Worm (Caenorhabditis elegans): ENCODE measurements around the gene ipla-3.

The ipla-3 gene

ce11 chrV:20716830-20717441, 12.1 kb downstream of the ipla-3 start:
- TF ChIP-seq nhr-47 (tag; optimal IDR thresholded peaks at IDR 0.05): no peak
- peak; percentile 24 for TF ChIP-seq nhr-85 (tag)
- TF ChIP-seq mef-2 (tag; optimal IDR thresholded peaks at IDR 0.05): no peak
- no peak for TF ChIP-seq lir-3 (tag; optimal IDR thresholded peaks at IDR 0.05; ENCODE audit: poor library complexity)
- peak; percentile 18 for TF ChIP-seq rnt-1 (tag; optimal IDR thresholded peaks at IDR 0.05)
- TF ChIP-seq lin-13 (GFP tag; optimal IDR thresholded peaks at IDR 0.05): no peak
- TF ChIP-seq sup-37 (GFP tag; optimal IDR thresholded peaks at IDR 0.05): peak; percentile 23
- peak; percentile 5 for TF ChIP-seq ama-1 (optimal IDR thresholded peaks at IDR 0.05)
- TF ChIP-seq zip-4 (GFP tag; optimal IDR thresholded peaks at IDR 0.05): no peak
- TF ChIP-seq pag-3 (tag; optimal IDR thresholded peaks at IDR 0.05; ENCODE audit: borderline replicate concordance, insufficient read depth): no peak
- TF ChIP-seq lin-35 (GFP tag; optimal IDR thresholded peaks at IDR 0.05): no peak
- no peak for TF ChIP-seq Y116A8C.19 (tag; optimal IDR thresholded peaks at IDR 0.05; ENCODE audit: borderline replicate concordance)
- no peak for TF ChIP-seq pax-3 (tag; optimal IDR thresholded peaks at IDR 0.05)
- TF ChIP-seq efl-1 (optimal IDR thresholded peaks at IDR 0.05): no peak
- TF ChIP-seq efl-1 (GFP tag; optimal IDR thresholded peaks at IDR 0.05 in 1 of 2): peak in 1 of 2 experiments; percentile 78

ce11 chrV:20716267-20716666, 12.8 kb downstream of the ipla-3 start:
- no peak for TF ChIP-seq elt-3 (tag; optimal IDR thresholded peaks at IDR 0.05)
- peak; percentile 1 for TF ChIP-seq dsc-1 (tag; optimal IDR thresholded peaks at IDR 0.05)
- TF ChIP-seq efl-1 (optimal IDR thresholded peaks at IDR 0.05): no peak
- TF ChIP-seq efl-1 (GFP tag; optimal IDR thresholded peaks at IDR 0.05 in 1 of 2): peak in 1 of 2 experiments; percentile 70

DNA sequence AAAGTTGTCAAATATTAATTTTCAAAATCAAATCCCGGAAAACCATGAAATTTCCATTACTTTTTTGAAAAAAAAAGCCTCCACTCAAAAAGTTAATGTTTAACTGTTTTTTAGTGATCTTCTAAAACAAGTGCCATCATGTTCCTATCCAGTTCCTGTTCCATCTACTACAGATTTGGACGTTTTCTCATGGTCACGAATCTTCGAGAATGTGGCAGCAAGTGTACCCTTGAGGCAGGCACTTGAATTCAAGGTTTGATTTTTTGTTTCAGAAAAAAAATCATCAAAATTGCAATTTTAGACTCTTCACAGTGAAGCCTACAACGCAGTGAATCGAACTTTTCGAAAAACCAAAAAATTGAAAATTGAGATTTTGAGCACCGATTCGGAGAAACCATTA, 14.6 kb downstream of the ipla-3 start:
- TF ChIP-seq zag-1 (tag; optimal IDR thresholded peaks at IDR 0.05) (no peak), unc-62 (GFP tag; optimal IDR thresholded peaks at IDR 0.05) (no peak), ama-1 (optimal IDR thresholded peaks at IDR 0.05) (peak; percentile 11), lir-3 (tag; optimal IDR thresholded peaks at IDR 0.05; ENCODE audit: poor library complexity) (no peak)

- peak; percentile 22 for TF ChIP-seq nhr-71 (tag; optimal IDR thresholded peaks at IDR 0.05)
- no peak for TF ChIP-seq unc-30 (tag; optimal IDR thresholded peaks at IDR 0.05)
Observed at ce11 chrV:20713620-20714019, 15.5 kb downstream of the ipla-3 start, which contains the start of gene Y44A6C.1. Gene Y44A6C.1, plus strand, starts transcription at chrV:20713920.

DNA sequence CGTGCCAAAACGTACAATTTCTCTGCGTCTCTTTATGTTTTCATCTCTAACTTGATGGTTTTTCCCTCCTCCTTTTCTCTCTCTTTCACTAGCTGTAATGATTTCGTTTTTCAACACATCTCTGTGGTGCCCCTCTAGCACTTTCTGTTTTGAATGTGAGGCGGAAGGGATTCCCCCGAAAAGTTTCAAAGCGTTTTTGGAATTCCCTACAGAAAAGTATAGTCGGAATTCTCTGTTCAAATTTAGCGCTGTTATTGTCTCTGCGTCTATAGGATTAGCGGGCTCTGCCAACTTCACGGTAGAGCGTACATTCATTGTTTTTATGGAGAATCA, 16.1 kb downstream of the ipla-3 start:
- peak; percentile 50 for TF ChIP-seq xbp-1 (tag; optimal IDR thresholded peaks at IDR 0.05)
- TF ChIP-seq ceh-82 (tag; optimal IDR thresholded peaks at IDR 0.05): peak in 1 of 3 experiments; percentile 24
- no peak for TF ChIP-seq nhr-77 (tag; optimal IDR thresholded peaks at IDR 0.05)
- TF ChIP-seq lin-14 (GFP tag; optimal IDR thresholded peaks at IDR 0.05): peak; percentile 83
- TF ChIP-seq swsn-7 (tag; optimal IDR thresholded peaks at IDR 0.05): peak; percentile 36
- TF ChIP-seq nhr-19 (GFP tag; conservative IDR thresholded peaks at IDR 0.05): peak; percentile 56
- no peak for TF ChIP-seq nhr-11 (tag; optimal IDR thresholded peaks at IDR 0.05)
- TF ChIP-seq tbx-2 (tag; optimal IDR thresholded peaks at IDR 0.05): peak; percentile 11
- TF ChIP-seq fkh-8 (tag; optimal IDR thresholded peaks at IDR 0.05): peak; percentile 3
- TF ChIP-seq pag-3 (tag; optimal IDR thresholded peaks at IDR 0.05; ENCODE audit: borderline replicate concordance, insufficient read depth): peak; percentile 9
- peak; percentile 59 for TF ChIP-seq lin-13 (GFP tag; optimal IDR thresholded peaks at IDR 0.05)
- peak; percentile 45 for TF ChIP-seq nhr-47 (tag; optimal IDR thresholded peaks at IDR 0.05)
- TF ChIP-seq sox-4 (tag; optimal IDR thresholded peaks at IDR 0.05): no peak
- TF ChIP-seq ztf-4 (tag; optimal IDR thresholded peaks at IDR 0.05): peak; percentile 74
- no peak for TF ChIP-seq nhr-237 (tag; optimal IDR thresholded peaks at IDR 0.05)
- peak; percentile 32 to 47 for TF ChIP-seq lsy-2 (tag; optimal IDR thresholded peaks at IDR 0.05)
- no peak for TF ChIP-seq Y116A8C.19 (tag; optimal IDR thresholded peaks at IDR 0.05; ENCODE audit: borderline replicate concordance)
- TF ChIP-seq blmp-1 (tag; optimal IDR thresholded peaks at IDR 0.05): peak; percentile 56
- peak; percentile 51 for TF ChIP-seq lir-3 (tag; optimal IDR thresholded peaks at IDR 0.05; ENCODE audit: poor library complexity)
- peak; percentile 54 for TF ChIP-seq nhr-85 (tag)
- TF ChIP-seq nhr-84 (tag; optimal IDR thresholded peaks at IDR 0.05): no peak
- no peak for TF ChIP-seq egl-13 (tag; optimal IDR thresholded peaks at IDR 0.05)
- no peak for TF ChIP-seq ceh-88 (GFP tag; IDR thresholded peaks at IDR 0.05)
- TF ChIP-seq ztf-11 (tag; optimal IDR thresholded peaks at IDR 0.05): no peak
- peak; percentile 8 for TF ChIP-seq fos-1 (tag; optimal IDR thresholded peaks at IDR 0.05)
- TF ChIP-seq unc-86 (tag; optimal IDR thresholded peaks at IDR 0.05): peak; percentile 13
- peak; percentile 46 for TF ChIP-seq dsc-1 (tag; optimal IDR thresholded peaks at IDR 0.05)
- TF ChIP-seq nhr-71 (tag; optimal IDR thresholded peaks at IDR 0.05): peak; percentile 84
- TF ChIP-seq alr-1 (tag; optimal IDR thresholded peaks at IDR 0.05; ENCODE audit: borderline replicate concordance): no peak
- TF ChIP-seq ces-1 (GFP tag; optimal IDR thresholded peaks at IDR 0.05): no peak
